Fruit fly (Drosophila melanogaster) whole organism, embryonic: ENCODE measurements around the gene CG34136.

Source experiments
- Atf-2 ChIP-seq: fragments of 200-800 bp; sonication (Bioruptor generic); optimal IDR thresholded peaks from 2 replicates; lab custom pipeline; 2016; ENCODE audit warnings: missing biosample characterization, missing genetic modification characterization
- CG10654 ChIP-seq: fragments of 200-800 bp; sonication (Bioruptor generic); optimal IDR thresholded peaks from 2 replicates; lab custom pipeline; 2016; ENCODE audit warnings: missing biosample characterization, missing genetic modification characterization
- CG11398 ChIP-seq: fragments of 200-800 bp; sonication (Bioruptor generic); optimal IDR thresholded peaks from 2 replicates; lab custom pipeline; 2016; ENCODE audit warnings: missing biosample characterization, missing genetic modification characterization
- CG11695 ChIP-seq: fragments of 200-800 bp; sonication (Bioruptor generic); IDR thresholded peaks from 3 replicates; pipeline ENCODE4 v1.3.6; 2022; ENCODE audit warnings: missing biosample characterization, missing genetic modification characterization
- CG12219 ChIP-seq: fragments of 200-800 bp; sonication (Bioruptor generic); optimal IDR thresholded peaks from 3 replicates; lab custom pipeline; 2018; ENCODE audit warnings: missing biosample characterization, mild to moderate bottlenecking, missing genetic modification characterization
- CG12659 ChIP-seq: fragments of 200-800 bp; sonication (Bioruptor generic); optimal IDR thresholded peaks from 3 replicates; lab custom pipeline; 2017; ENCODE audit warnings: mild to moderate bottlenecking, missing biosample characterization, missing genetic modification reagents, missing genetic modification characterization
- CG13123 ChIP-seq: fragments of 200-800 bp; sonication (Bioruptor generic); optimal IDR thresholded peaks from 2 replicates; lab custom pipeline; 2016; ENCODE audit warnings: missing biosample characterization, missing genetic modification characterization
- CG14710 ChIP-seq: fragments of 200-800 bp; sonication (Bioruptor generic); optimal IDR thresholded peaks from 3 replicates; lab custom pipeline; 2019; ENCODE audit warnings: missing biosample characterization, mild to moderate bottlenecking, missing genetic modification characterization, moderate library complexity
- CG15011 ChIP-seq: fragments of 200-800 bp; sonication (Bioruptor generic); optimal IDR thresholded peaks from 3 replicates; lab custom pipeline; 2018; ENCODE audit warnings: missing biosample characterization, mild to moderate bottlenecking, missing genetic modification characterization
- CG17359 ChIP-seq: fragments of 200-800 bp; sonication (Bioruptor generic); optimal IDR thresholded peaks from 3 replicates; lab custom pipeline; 2018; ENCODE audit warnings: missing biosample characterization, mild to moderate bottlenecking, missing genetic modification characterization, moderate library complexity
- CG2712 ChIP-seq: fragments of 200-800 bp; optimal IDR thresholded peaks from 3 replicates; lab custom pipeline; 2019; ENCODE audit warnings: missing biosample characterization, mild to moderate bottlenecking, missing genetic modification characterization, moderate library complexity
- CG2889 ChIP-seq: fragments of 200-800 bp; sonication (Bioruptor generic); IDR thresholded peaks from 3 replicates; pipeline ENCODE4 v1.3.6; 2022; ENCODE audit warnings: missing biosample characterization, missing genetic modification characterization
- CG31388 ChIP-seq: fragments of 200-800 bp; sonication (Bioruptor generic); optimal IDR thresholded peaks from 2 replicates; lab custom pipeline; 2016; ENCODE audit warnings: missing biosample characterization, missing genetic modification characterization
- CG33213 ChIP-seq: fragments of 200-800 bp; sonication (Bioruptor generic); optimal IDR thresholded peaks from 3 replicates; lab custom pipeline; 2016; ENCODE audit warnings: missing biosample characterization, missing genetic modification characterization
- CG34422 ChIP-seq: fragments of 200-800 bp; sonication (Bioruptor generic); IDR thresholded peaks from 3 replicates; pipeline ENCODE4 v1.3.6; 2022; ENCODE audit warnings: missing biosample characterization, missing genetic modification characterization
- CG3838 ChIP-seq: fragments of 200-800 bp; sonication (Bioruptor generic); optimal IDR thresholded peaks from 3 replicates; lab custom pipeline; 2016; ENCODE audit warnings: missing biosample characterization, missing genetic modification characterization
- CG4730 ChIP-seq: fragments of 200-800 bp; sonication (Bioruptor generic); IDR thresholded peaks from 2 replicates; pipeline ENCODE4 v1.3.6; 2022; ENCODE audit warnings: missing biosample characterization, missing genetic modification characterization
- CG5245 ChIP-seq: fragments of 200-800 bp; sonication (Bioruptor generic); optimal IDR thresholded peaks from 3 replicates; lab custom pipeline; 2016; ENCODE audit warnings: missing biosample characterization, missing genetic modification characterization
- CG6254 ChIP-seq: fragments of 200-800 bp; sonication (Bioruptor generic); optimal IDR thresholded peaks from 3 replicates; lab custom pipeline; 2017; ENCODE audit warnings: mild to moderate bottlenecking, missing biosample characterization, missing genetic modification reagents, missing genetic modification characterization
- CG6791 ChIP-seq: fragments of 200-800 bp; sonication (Bioruptor generic); IDR thresholded peaks from 3 replicates; pipeline ENCODE4 v1.3.6; 2022; ENCODE audit warnings: missing biosample characterization, missing genetic modification characterization; ENCODE audit not compliant: partially characterized antibody
- CG7556 ChIP-seq: fragments of 200-800 bp; sonication (Bioruptor generic); optimal IDR thresholded peaks from 2 replicates; lab custom pipeline; 2017; ENCODE audit warnings: missing biosample characterization, mild to moderate bottlenecking, missing genetic modification characterization
- CG7745 ChIP-seq: fragments of 200-800 bp; sonication (Bioruptor generic); optimal IDR thresholded peaks from 2 replicates; lab custom pipeline; 2018; ENCODE audit warnings: missing biosample characterization, mild to moderate bottlenecking, missing genetic modification characterization, moderate library complexity
- CG7839 ChIP-seq: fragments of 200-800 bp; sonication (Bioruptor generic); optimal IDR thresholded peaks from 3 replicates; lab custom pipeline; 2018; ENCODE audit warnings: missing biosample characterization, mild to moderate bottlenecking, missing genetic modification characterization, moderate library complexity
- CG7987 ChIP-seq: fragments of 200-800 bp; sonication (Bioruptor generic); optimal IDR thresholded peaks from 2 replicates; lab custom pipeline; 2018; ENCODE audit warnings: missing biosample characterization, mild to moderate bottlenecking, missing genetic modification characterization, moderate library complexity
- Camta ChIP-seq: fragments of 200-800 bp; sonication (Bioruptor generic); optimal IDR thresholded peaks from 2 replicates; lab custom pipeline; 2016; ENCODE audit warnings: missing biosample characterization, missing genetic modification characterization
- Gug ChIP-seq: fragments of 200-800 bp; sonication (Bioruptor generic); IDR thresholded peaks from 4 replicates; pipeline ENCODE4 v1.3.6; 2022; ENCODE audit warnings: missing biosample characterization, missing genetic modification characterization
- H2.0 ChIP-seq: fragments of 200-800 bp; sonication (Bioruptor generic); IDR thresholded peaks from 2 replicates; pipeline ENCODE4 v1.3.6; 2022; ENCODE audit warnings: missing biosample characterization, missing genetic modification characterization
- HHEX ChIP-seq: fragments of 200-800 bp; sonication (Bioruptor generic); optimal IDR thresholded peaks from 3 replicates; lab custom pipeline; 2017; ENCODE audit warnings: missing biosample characterization, mild to moderate bottlenecking, missing genetic modification characterization, missing genetic modification reagents
- HLH4C ChIP-seq: fragments of 200-800 bp; sonication (Bioruptor generic); IDR thresholded peaks from 3 replicates; pipeline ENCODE4 v1.3.6; 2022; ENCODE audit warnings: missing biosample characterization, missing genetic modification characterization; ENCODE audit not compliant: partially characterized antibody
- Lpt ChIP-seq: fragments of >200 bp; optimal IDR thresholded peaks from 2 replicates; lab custom pipeline; 2018; ENCODE audit warnings: missing biosample characterization, missing genetic modification characterization
- MBD-R2 ChIP-seq: fragments of 200-800 bp; sonication (Bioruptor generic); IDR thresholded peaks from 2 replicates; pipeline ENCODE4 v1.3.6; 2022; ENCODE audit warnings: missing biosample characterization, missing genetic modification characterization
- Myb ChIP-seq: fragments of 200-800 bp; sonication (Bioruptor generic); optimal IDR thresholded peaks from 2 replicates; lab custom pipeline; 2016; ENCODE audit warnings: missing biosample characterization, missing genetic modification characterization
- NC2β ChIP-seq: fragments of 200-800 bp; sonication (Bioruptor generic); optimal IDR thresholded peaks from 2 replicates; lab custom pipeline; 2016; ENCODE audit warnings: missing biosample characterization, missing genetic modification characterization
- Sox102F ChIP-seq: fragments of 200-800 bp; sonication (Bioruptor generic); optimal IDR thresholded peaks from 2 replicates; lab custom pipeline; 2018; ENCODE audit warnings: missing biosample characterization, mild to moderate bottlenecking, missing genetic modification characterization, moderate library complexity
- ato ChIP-seq: fragments of 200-800 bp; sonication (Bioruptor generic); IDR thresholded peaks from 2 replicates; pipeline ENCODE4 v1.3.6; 2022; ENCODE audit warnings: missing biosample characterization, missing genetic modification characterization; ENCODE audit not compliant: partially characterized antibody
- chm ChIP-seq: fragments of 200-800 bp; sonication (Bioruptor generic); IDR thresholded peaks from 2 replicates; pipeline ENCODE4 v1.3.6; 2022; ENCODE audit warnings: missing biosample characterization, missing genetic modification characterization
- fd3F ChIP-seq: fragments of 200-800 bp; sonication (Bioruptor generic); optimal IDR thresholded peaks from 2 replicates; lab custom pipeline; 2018; ENCODE audit warnings: missing biosample characterization, mild to moderate bottlenecking, missing genetic modification characterization, moderate library complexity
- gt ChIP-seq: fragments of 200-800 bp; sonication (Bioruptor generic); IDR thresholded peaks from 2 replicates; pipeline ENCODE4 v1.3.6; 2022; ENCODE audit warnings: missing biosample characterization, missing genetic modification characterization
- ham ChIP-seq: fragments of 200-800 bp; sonication (Bioruptor generic); IDR thresholded peaks from 2 replicates; pipeline ENCODE4 v1.3.6; 2022; ENCODE audit warnings: missing biosample characterization, missing genetic modification characterization
- lov ChIP-seq, 2 experiments: fragments of 200-800 bp in 1 of 2; fragments of >200 bp in 1 of 2; sonication (Bioruptor generic) in 1 of 2; IDR thresholded peaks in 1 of 2; optimal IDR thresholded peaks in 1 of 2; 2 replicates in 1 of 2; 3 replicates in 1 of 2; pipeline versions ENCODE4 v1.3.6 to Lab custom; 2017 to 2022; ENCODE audit warnings: missing biosample characterization in 1 of 2, missing genetic modification characterization in 1 of 2
- nom ChIP-seq: fragments of 200-800 bp; sonication (Bioruptor generic); optimal IDR thresholded peaks from 2 replicates; lab custom pipeline; 2017; ENCODE audit warnings: missing biosample characterization, missing genetic modification characterization, mild to moderate bottlenecking, moderate library complexity, missing genetic modification reagents
- pfk ChIP-seq: fragments of 200-800 bp; sonication (Bioruptor generic); optimal IDR thresholded peaks from 2 replicates; lab custom pipeline; 2018; ENCODE audit warnings: missing biosample characterization, mild to moderate bottlenecking, missing genetic modification characterization, moderate library complexity
- pita ChIP-seq: fragments of 200-800 bp; sonication (Bioruptor generic); optimal IDR thresholded peaks from 2 replicates; lab custom pipeline; 2017; ENCODE audit warnings: missing biosample characterization, mild to moderate bottlenecking, missing genetic modification characterization
- psq ChIP-seq: fragments of 200-800 bp; sonication (Bioruptor generic); optimal IDR thresholded peaks from 2 replicates; lab custom pipeline; 2017; ENCODE audit warnings: missing biosample characterization, missing genetic modification characterization
- pzg ChIP-seq: fragments of 200-800 bp; sonication (Bioruptor generic); optimal IDR thresholded peaks from 3 replicates; lab custom pipeline; 2018; ENCODE audit warnings: missing biosample characterization, mild to moderate bottlenecking, missing genetic modification characterization, moderate library complexity
- row ChIP-seq: fragments of 200-800 bp; sonication (Bioruptor generic); IDR thresholded peaks from 3 replicates; pipeline ENCODE4 v1.3.6; 2022; ENCODE audit warnings: missing biosample characterization, missing genetic modification characterization
- sd ChIP-seq: fragments of 200-800 bp; sonication (Bioruptor generic); optimal IDR thresholded peaks from 3 replicates; lab custom pipeline; 2018; ENCODE audit warnings: missing biosample characterization, mild to moderate bottlenecking, missing genetic modification characterization, moderate library complexity
- tgo ChIP-seq: fragments of 200-800 bp; sonication (Bioruptor generic); IDR thresholded peaks from 3 replicates; pipeline ENCODE4 v1.3.6; 2022; ENCODE audit warnings: missing biosample characterization, missing genetic modification characterization
- tio ChIP-seq: fragments of 200-800 bp; sonication (Bioruptor generic); optimal IDR thresholded peaks from 2 replicates; lab custom pipeline; 2017; ENCODE audit warnings: missing biosample characterization, missing genetic modification characterization, inconsistent platforms
- unpg ChIP-seq: fragments of 200-800 bp; sonication (Bioruptor generic); optimal IDR thresholded peaks from 3 replicates; lab custom pipeline; 2018; ENCODE audit warnings: missing biosample characterization, mild to moderate bottlenecking, missing genetic modification characterization, moderate library complexity
- vnd ChIP-seq: fragments of 200-800 bp; sonication (Bioruptor generic); IDR thresholded peaks from 3 replicates; pipeline ENCODE4 v1.3.6; 2022; ENCODE audit warnings: missing biosample characterization, missing genetic modification characterization; ENCODE audit not compliant: partially characterized antibody
- zen ChIP-seq: fragments of 200-800 bp; sonication (Bioruptor generic); optimal IDR thresholded peaks from 3 replicates; lab custom pipeline; 2018; ENCODE audit warnings: missing biosample characterization, mild to moderate bottlenecking, missing genetic modification characterization, moderate library complexity

CG34136 gene

DNA sequence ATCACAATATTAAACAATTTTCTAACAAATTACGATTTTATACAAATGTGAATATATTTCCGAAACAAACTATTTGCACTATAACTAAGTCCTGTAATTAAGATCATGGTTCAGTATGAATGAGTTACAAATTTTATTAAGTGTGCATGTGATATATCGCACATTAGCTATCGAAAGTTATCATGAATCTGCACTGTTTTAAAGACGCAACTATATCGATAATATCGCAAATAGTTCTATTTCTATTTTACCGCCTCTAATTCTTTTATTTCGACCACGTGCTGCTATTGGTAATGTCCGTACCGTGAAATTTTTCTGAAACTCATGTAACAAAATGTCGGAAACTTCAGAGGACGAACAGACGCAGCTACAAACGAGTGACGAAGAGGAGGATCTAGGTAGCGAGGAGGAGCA lies 46.3 kb downstream of the CG34136 start, which contains the start of gene pths (continued):
- TF ChIP-seq CG5245 (GFP tag; lab: Kevin White, UChicago): no peak
- TF ChIP-seq CG6254 (GFP tag; lab: Kevin White, UChicago): no peak
- peak; percentile 47 for TF ChIP-seq pfk (GFP tag; lab: Kevin White, UChicago)
- no peak for TF ChIP-seq sd
- no peak for TF ChIP-seq tio (GFP tag; lab: Kevin White, UChicago)
- TF ChIP-seq ham (GFP tag; lab: Robert Waterston, UW): no peak
- peak; percentile 67 for TF ChIP-seq CG14710
- no peak for TF ChIP-seq unpg (GFP tag; lab: Kevin White, UChicago)
- TF ChIP-seq CG6791 (GFP tag; lab: Robert Waterston, UW): peak; percentile 89
- TF ChIP-seq Myb (GFP tag; lab: Kevin White, UChicago): peak; percentile 66
- no peak for TF ChIP-seq fd3F (GFP tag; lab: Kevin White, UChicago)
- TF ChIP-seq gt (GFP tag; lab: Robert Waterston, UW): no peak
- TF ChIP-seq H2.0: no peak
- no peak for TF ChIP-seq CG7987 (GFP tag; lab: Kevin White, UChicago)
- no peak for TF ChIP-seq CG15011 (GFP tag; lab: Kevin White, UChicago)
- peak; percentile 30 for TF ChIP-seq Atf-2 (GFP tag; lab: Kevin White, UChicago)
- peak; percentile 22 for TF ChIP-seq CG13123 (GFP tag; lab: Kevin White, UChicago)
- TF ChIP-seq ato (GFP tag; lab: Robert Waterston, UW): peak; percentile 71; the same call in 1 of the 2 replicates
- TF ChIP-seq MBD-R2 (GFP tag; lab: Robert Waterston, UW): peak; percentile 39
- TF ChIP-seq pita: no peak
- TF ChIP-seq CG7839 (tag; lab: Kevin White, UChicago): no peak
- TF ChIP-seq Lpt (GFP tag; lab: Kevin White, UChicago): no peak
- no peak for TF ChIP-seq CG4730 (GFP tag; lab: Robert Waterston, UW)
- TF ChIP-seq psq (GFP tag; lab: Kevin White, UChicago): no peak
- TF ChIP-seq Sox102F: no peak
- TF ChIP-seq nom (GFP tag; lab: Kevin White, UChicago): no peak
- 0 out of 3 replicates have a peak, but pooled peaks have one; percentile 31 for TF ChIP-seq CG2889
- peak; percentile 77 for TF ChIP-seq HLH4C (GFP tag; lab: Robert Waterston, UW)
- TF ChIP-seq CG11695: 0 out of 3 replicates have a peak, but pooled peaks have one; percentile 8
- TF ChIP-seq CG2712 (tag; lab: Kevin White, UChicago): peak; percentile 52
- TF ChIP-seq CG12219 (GFP tag; lab: Kevin White, UChicago): no peak
- TF ChIP-seq CG10654: peak; percentile 37
- TF ChIP-seq chm: no peak
- TF ChIP-seq CG3838: no peak
- no peak; the same call in 2 of the 3 replicates for TF ChIP-seq CG34422 (GFP tag; lab: Robert Waterston, UW)
- TF ChIP-seq lov (optimal IDR thresholded peaks at IDR 0.05; lab: Kevin White, UChicago): no peak
- no peak for TF ChIP-seq lov (GFP tag; IDR thresholded peaks at IDR 0.05; lab: Robert Waterston, UW)
- TF ChIP-seq CG11398 (GFP tag; lab: Kevin White, UChicago): no peak
- TF ChIP-seq NC2β: peak; percentile 60
- peak; percentile 61 for TF ChIP-seq CG12659 (GFP tag; lab: Kevin White, UChicago)
- no peak for TF ChIP-seq CG17359

DNA sequence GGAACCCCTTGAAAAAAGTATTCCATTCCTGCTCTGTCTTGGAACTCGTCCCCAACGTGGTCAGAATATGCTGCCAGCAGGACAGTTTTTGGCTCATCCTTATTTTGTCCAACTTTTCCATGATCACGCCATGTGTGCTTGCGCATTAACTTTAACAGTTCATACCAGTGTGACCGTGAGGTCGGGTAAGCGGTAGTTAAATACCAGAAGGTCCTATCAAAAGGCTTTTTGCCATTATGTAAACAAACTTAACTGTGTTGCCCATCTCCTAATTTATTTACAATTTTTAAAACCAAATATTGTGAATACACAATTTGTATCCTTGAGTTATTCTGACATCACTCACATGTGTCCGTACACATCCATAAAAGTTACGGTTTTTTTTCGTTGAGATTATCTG lies 51.5 kb downstream of the CG34136 start, which contains the start of gene del:
Gene del (minus strand): TSS at position 305 of the 400 bp plus-strand sequence.
- peak; percentile 7; the same call in 1 of the 3 replicates for TF ChIP-seq HLH4C (GFP tag; lab: Robert Waterston, UW)
- no peak for TF ChIP-seq tgo
- no peak for TF ChIP-seq Camta (GFP tag; lab: Kevin White, UChicago)
- no peak for TF ChIP-seq CG7556 (GFP tag; lab: Kevin White, UChicago)
- TF ChIP-seq zen (tag; lab: Kevin White, UChicago): no peak
- TF ChIP-seq CG33213: no peak
- TF ChIP-seq CG31388 (GFP tag; lab: Kevin White, UChicago): no peak
- TF ChIP-seq vnd: no peak
- no peak for TF ChIP-seq HHEX (GFP tag; lab: Kevin White, UChicago)
- no peak for TF ChIP-seq CG7745 (tag; lab: Kevin White, UChicago)
- TF ChIP-seq pzg (GFP tag; lab: Kevin White, UChicago): peak; percentile 24
- 0 out of 3 replicates have a peak, but pooled peaks have one; percentile 12 for TF ChIP-seq row (GFP tag; lab: Robert Waterston, UW)
- no peak for TF ChIP-seq Gug
